Fruit fly (Drosophila melanogaster) whole organism, embryonic: ENCODE results near the gene Taf2.
A peak's percentile ranks its signal among the peaks of the same experiment; 100 is the strongest.

ENCODE experiments used
- Ada2b ChIP-seq: fragments of 200-800 bp; sonication (Bioruptor generic); IDR thresholded peaks from 2 replicates; pipeline ENCODE4 v1.3.6; 2022; ENCODE audit warnings: missing biosample characterization, missing genetic modification characterization
- Antp ChIP-seq: fragments of 200-800 bp; sonication (Bioruptor generic); optimal IDR thresholded peaks from 3 replicates; lab custom pipeline; 2016; ENCODE audit warnings: missing biosample characterization, missing genetic modification characterization
- CG10274 ChIP-seq: fragments of 200-800 bp; sonication (Bioruptor generic); optimal IDR thresholded peaks from 3 replicates; lab custom pipeline; 2017; ENCODE audit warnings: missing biosample characterization, mild to moderate bottlenecking, missing genetic modification characterization
- CG10654 ChIP-seq: fragments of 200-800 bp; sonication (Bioruptor generic); optimal IDR thresholded peaks from 2 replicates; lab custom pipeline; 2016; ENCODE audit warnings: missing biosample characterization, missing genetic modification characterization
- CG10979 ChIP-seq: fragments of 200-800 bp; sonication (Bioruptor generic); optimal IDR thresholded peaks from 2 replicates; lab custom pipeline; 2018; ENCODE audit warnings: missing biosample characterization, mild to moderate bottlenecking, missing genetic modification characterization, moderate library complexity
- CG12155 ChIP-seq: fragments of 200-800 bp; sonication (Bioruptor generic); optimal IDR thresholded peaks from 3 replicates; lab custom pipeline; 2016; ENCODE audit warnings: missing biosample characterization, missing genetic modification characterization
- CG12391 ChIP-seq: fragments of 200-800 bp; sonication (Bioruptor generic); optimal IDR thresholded peaks from 3 replicates; lab custom pipeline; 2018; ENCODE audit warnings: missing biosample characterization, mild to moderate bottlenecking, missing genetic modification characterization, moderate library complexity
- CG13287 ChIP-seq: fragments of 200-800 bp; sonication (Bioruptor generic); IDR thresholded peaks from 2 replicates; pipeline ENCODE4 v1.3.6; 2022; ENCODE audit warnings: missing biosample characterization, missing genetic modification characterization; ENCODE audit not compliant: partially characterized antibody
- CG13775 ChIP-seq: fragments of 200-800 bp; sonication (Bioruptor generic); optimal IDR thresholded peaks from 3 replicates; lab custom pipeline; 2017; ENCODE audit warnings: missing biosample characterization, mild to moderate bottlenecking, missing genetic modification characterization
- CG1602 ChIP-seq: fragments of 200-800 bp; sonication (Bioruptor generic); optimal IDR thresholded peaks from 3 replicates; lab custom pipeline; 2016; ENCODE audit warnings: missing biosample characterization, missing genetic modification characterization
- CG1647 ChIP-seq: fragments of 200-800 bp; sonication (Bioruptor generic); optimal IDR thresholded peaks from 3 replicates; lab custom pipeline; 2016; ENCODE audit warnings: missing biosample characterization, missing genetic modification characterization
- CG30020 ChIP-seq: fragments of 200-800 bp; optimal IDR thresholded peaks from 2 replicates; lab custom pipeline; 2019; ENCODE audit warnings: missing biosample characterization, mild to moderate bottlenecking, missing genetic modification characterization, moderate library complexity
- CG33557 ChIP-seq: fragments of 200-800 bp; sonication (Bioruptor generic); optimal IDR thresholded peaks from 2 replicates; lab custom pipeline; 2019; ENCODE audit warnings: missing biosample characterization, mild to moderate bottlenecking, missing genetic modification characterization, moderate library complexity
- CG34224 ChIP-seq: fragments of 200-800 bp; sonication (Bioruptor generic); IDR thresholded peaks from 3 replicates; pipeline ENCODE4 v1.3.6; 2022; ENCODE audit warnings: missing biosample characterization, missing genetic modification characterization; ENCODE audit not compliant: partially characterized antibody
- CG34376 ChIP-seq: fragments of 200-800 bp; sonication (Bioruptor generic); optimal IDR thresholded peaks from 2 replicates; lab custom pipeline; 2018; ENCODE audit warnings: missing biosample characterization, mild to moderate bottlenecking, missing genetic modification characterization
- CG3838 ChIP-seq: fragments of 200-800 bp; sonication (Bioruptor generic); optimal IDR thresholded peaks from 3 replicates; lab custom pipeline; 2016; ENCODE audit warnings: missing biosample characterization, missing genetic modification characterization
- CG3995 ChIP-seq: fragments of 200-800 bp; sonication (Bioruptor generic); optimal IDR thresholded peaks from 3 replicates; lab custom pipeline; 2016; ENCODE audit warnings: missing biosample characterization, missing genetic modification characterization
- CG7786 ChIP-seq: fragments of 200-800 bp; sonication (Bioruptor generic); optimal IDR thresholded peaks from 2 replicates; lab custom pipeline; 2016; ENCODE audit warnings: missing biosample characterization, missing genetic modification characterization
- CG9609 ChIP-seq: fragments of 200-800 bp; sonication (Bioruptor generic); optimal IDR thresholded peaks from 3 replicates; lab custom pipeline; 2016; ENCODE audit warnings: missing biosample characterization, missing genetic modification characterization
- CG9797 ChIP-seq: fragments of 200-800 bp; sonication (Bioruptor generic); optimal IDR thresholded peaks from 3 replicates; lab custom pipeline; 2018; ENCODE audit warnings: missing biosample characterization, mild to moderate bottlenecking, missing genetic modification characterization
- Chrac-16 ChIP-seq: fragments of 200-800 bp; sonication (Bioruptor generic); optimal IDR thresholded peaks from 3 replicates; lab custom pipeline; 2016; ENCODE audit warnings: missing biosample characterization, missing genetic modification characterization
- D19A ChIP-seq: fragments of 200-800 bp; optimal IDR thresholded peaks from 3 replicates; lab custom pipeline; 2019; ENCODE audit warnings: missing biosample characterization, mild to moderate bottlenecking, missing genetic modification characterization, moderate library complexity
- E2f2 ChIP-seq: fragments of 200-800 bp; sonication (Bioruptor generic); IDR thresholded peaks from 2 replicates; pipeline ENCODE4 v1.3.6; 2022; ENCODE audit warnings: missing biosample characterization, missing genetic modification characterization
- Ets97D ChIP-seq: fragments of 200-800 bp; sonication (Bioruptor generic); optimal IDR thresholded peaks from 3 replicates; lab custom pipeline; 2016; ENCODE audit warnings: missing biosample characterization, missing genetic modification characterization
- H2.0 ChIP-seq: fragments of 200-800 bp; sonication (Bioruptor generic); IDR thresholded peaks from 2 replicates; pipeline ENCODE4 v1.3.6; 2022; ENCODE audit warnings: missing biosample characterization, missing genetic modification characterization
- HmgZ ChIP-seq: fragments of 200-800 bp; sonication (Bioruptor generic); optimal IDR thresholded peaks from 2 replicates; lab custom pipeline; 2018; ENCODE audit warnings: missing biosample characterization, mild to moderate bottlenecking, missing genetic modification characterization
- Kr ChIP-seq: fragments of 200-800 bp; sonication (Bioruptor generic); optimal IDR thresholded peaks from 2 replicates; lab custom pipeline; 2017; ENCODE audit warnings: missing biosample characterization, mild to moderate bottlenecking, missing genetic modification characterization
- Lpt ChIP-seq: fragments of >200 bp; optimal IDR thresholded peaks from 2 replicates; lab custom pipeline; 2018; ENCODE audit warnings: missing biosample characterization, missing genetic modification characterization
- PHDP ChIP-seq: fragments of 200-800 bp; sonication (Bioruptor generic); optimal IDR thresholded peaks from 3 replicates; lab custom pipeline; 2018; ENCODE audit warnings: missing biosample characterization, mild to moderate bottlenecking, missing genetic modification characterization, moderate library complexity
- Sox100B ChIP-seq: fragments of 200-800 bp; sonication (Bioruptor generic); optimal IDR thresholded peaks from 3 replicates; lab custom pipeline; 2018; ENCODE audit warnings: missing biosample characterization, mild to moderate bottlenecking, missing genetic modification characterization
- TFAM ChIP-seq: fragments of 200-800 bp; sonication (Bioruptor generic); optimal IDR thresholded peaks from 2 replicates; lab custom pipeline; 2017; ENCODE audit warnings: missing biosample characterization, missing genetic modification characterization, inconsistent platforms
- YL-1 ChIP-seq: fragments of 200-800 bp; sonication (Bioruptor generic); optimal IDR thresholded peaks from 3 replicates; lab custom pipeline; 2017; ENCODE audit warnings: missing biosample characterization, mild to moderate bottlenecking, missing genetic modification characterization
- cas ChIP-seq: fragments of 200-800 bp; sonication (Bioruptor generic); IDR thresholded peaks from 2 replicates; pipeline ENCODE4 v1.3.6; 2022; ENCODE audit warnings: missing biosample characterization, missing genetic modification characterization
- crp ChIP-seq, 2 experiments: fragments of 200-800 bp; sonication (Bioruptor generic); optimal IDR thresholded peaks; 2 replicates in 1 of 2; 3 replicates in 1 of 2; lab custom pipeline; 2017; ENCODE audit warnings: missing biosample characterization in 2 of 2, missing genetic modification characterization in 2 of 2, mild to moderate bottlenecking in 1 of 2, moderate library complexity in 1 of 2
- disco-r ChIP-seq: fragments of 200-800 bp; sonication (Bioruptor generic); optimal IDR thresholded peaks from 2 replicates; lab custom pipeline; 2016; ENCODE audit warnings: missing biosample characterization, missing genetic modification characterization
- fd3F ChIP-seq: fragments of 200-800 bp; sonication (Bioruptor generic); optimal IDR thresholded peaks from 2 replicates; lab custom pipeline; 2018; ENCODE audit warnings: missing biosample characterization, mild to moderate bottlenecking, missing genetic modification characterization, moderate library complexity
- fd96Cb ChIP-seq: fragments of 200-800 bp; sonication (Bioruptor generic); optimal IDR thresholded peaks from 2 replicates; lab custom pipeline; 2018; ENCODE audit warnings: missing biosample characterization, mild to moderate bottlenecking, missing genetic modification characterization, moderate library complexity
- fu2 ChIP-seq: fragments of 200-800 bp; sonication (Bioruptor generic); optimal IDR thresholded peaks from 2 replicates; lab custom pipeline; 2016; ENCODE audit warnings: missing biosample characterization, missing genetic modification characterization
- her ChIP-seq: fragments of 200-800 bp; sonication (Bioruptor generic); optimal IDR thresholded peaks from 2 replicates; lab custom pipeline; 2016; ENCODE audit warnings: missing biosample characterization, missing genetic modification characterization
- klu ChIP-seq: fragments of 200-800 bp; sonication (Bioruptor generic); IDR thresholded peaks from 2 replicates; pipeline ENCODE4 v1.3.6; 2022; ENCODE audit warnings: missing biosample characterization, missing genetic modification characterization
- lilli ChIP-seq: fragments of 200-800 bp; sonication (Bioruptor generic); optimal IDR thresholded peaks from 3 replicates; lab custom pipeline; 2016; ENCODE audit warnings: missing biosample characterization, missing genetic modification characterization
- lmd ChIP-seq: fragments of 200-800 bp; sonication (Bioruptor generic); IDR thresholded peaks from 2 replicates; pipeline ENCODE4 v1.3.6; 2022; ENCODE audit warnings: missing biosample characterization, missing genetic modification characterization
- lov ChIP-seq, 2 experiments: fragments of 200-800 bp in 1 of 2; fragments of >200 bp in 1 of 2; sonication (Bioruptor generic) in 1 of 2; IDR thresholded peaks in 1 of 2; optimal IDR thresholded peaks in 1 of 2; 2 replicates in 1 of 2; 3 replicates in 1 of 2; pipeline versions ENCODE4 v1.3.6 to Lab custom; 2017 to 2022; ENCODE audit warnings: missing biosample characterization in 1 of 2, missing genetic modification characterization in 1 of 2
- psq ChIP-seq: fragments of 200-800 bp; sonication (Bioruptor generic); optimal IDR thresholded peaks from 2 replicates; lab custom pipeline; 2017; ENCODE audit warnings: missing biosample characterization, missing genetic modification characterization
- salm ChIP-seq: fragments of 200-800 bp; sonication (Bioruptor generic); optimal IDR thresholded peaks from 2 replicates; lab custom pipeline; 2018; ENCODE audit warnings: missing biosample characterization, mild to moderate bottlenecking, missing genetic modification characterization
- scrt ChIP-seq: fragments of 200-800 bp; sonication (Bioruptor generic); optimal IDR thresholded peaks from 2 replicates; lab custom pipeline; 2018; ENCODE audit warnings: missing biosample characterization, mild to moderate bottlenecking, missing genetic modification characterization, moderate library complexity
- stwl ChIP-seq: fragments of 200-800 bp; sonication (Bioruptor generic); optimal IDR thresholded peaks from 3 replicates; lab custom pipeline; 2018; ENCODE audit warnings: missing biosample characterization, mild to moderate bottlenecking, missing genetic modification characterization, moderate library complexity
- unpg ChIP-seq: fragments of 200-800 bp; sonication (Bioruptor generic); optimal IDR thresholded peaks from 3 replicates; lab custom pipeline; 2018; ENCODE audit warnings: missing biosample characterization, mild to moderate bottlenecking, missing genetic modification characterization, moderate library complexity
- vfl ChIP-seq: fragments of 200-800 bp; sonication (Bioruptor generic); optimal IDR thresholded peaks from 2 replicates; lab custom pipeline; 2016; ENCODE audit warnings: missing biosample characterization, missing genetic modification characterization
- vnd ChIP-seq: fragments of 200-800 bp; sonication (Bioruptor generic); IDR thresholded peaks from 3 replicates; pipeline ENCODE4 v1.3.6; 2022; ENCODE audit warnings: missing biosample characterization, missing genetic modification characterization; ENCODE audit not compliant: partially characterized antibody
- zfh2 ChIP-seq: fragments of 200-800 bp; sonication (Bioruptor generic); optimal IDR thresholded peaks from 2 replicates; lab custom pipeline; 2016; ENCODE audit warnings: missing biosample characterization, missing genetic modification characterization

Gene Taf2

DNA sequence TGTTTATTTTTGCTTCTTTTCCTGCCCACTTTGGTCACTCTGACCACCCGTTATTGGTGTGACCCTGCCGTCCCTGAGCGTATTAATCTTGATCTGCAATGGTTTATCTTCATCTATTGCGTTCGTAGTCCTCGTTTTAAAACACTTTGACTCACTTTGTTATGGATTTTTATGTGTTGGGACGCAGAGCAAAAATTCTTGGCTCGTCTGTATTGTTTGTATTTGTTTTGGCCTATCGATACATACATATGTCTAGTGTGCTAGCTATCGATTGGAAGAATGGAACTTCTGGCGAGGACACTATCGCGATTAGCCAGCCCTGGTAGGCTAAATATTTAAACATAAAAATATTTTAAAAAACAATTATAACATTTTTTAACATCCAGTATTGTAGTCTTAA lies 28.9 kb downstream of the Taf2 start, which contains the start of gene CG10809 (continued):
- TF ChIP-seq lov (optimal IDR thresholded peaks at IDR 0.05; lab: Kevin White, UChicago) (no peak), lov (GFP tag; IDR thresholded peaks at IDR 0.05; lab: Robert Waterston, UW) (no peak), fd96Cb (peak; percentile 7), vfl (GFP tag; lab: Kevin White, UChicago) (no peak), CG33557 (peak; percentile 17), CG13775 (GFP tag; lab: Kevin White, UChicago) (peak; percentile 19), fu2 (GFP tag; lab: Kevin White, UChicago) (peak; percentile 7), CG34376 (peak; percentile 18), D19A (tag; lab: Kevin White, UChicago) (no peak), her (peak; percentile 22), CG3995 (GFP tag; lab: Kevin White, UChicago) (peak; percentile 43), lilli (peak; percentile 45), Antp (peak; percentile 12), YL-1 (GFP tag; lab: Kevin White, UChicago) (peak; percentile 88), CG7786 (GFP tag; lab: Kevin White, UChicago) (peak; percentile 5), Chrac-16 (peak; percentile 21), psq (GFP tag; lab: Kevin White, UChicago) (no peak), H2.0 (GFP tag; lab: Robert Waterston, UW) (no peak), CG34224 (GFP tag; lab: Robert Waterston, UW) (peak; percentile 92), disco-r (GFP tag; lab: Kevin White, UChicago) (no peak), CG3838 (no peak), CG12391 (tag; lab: Kevin White, UChicago) (peak; percentile 67), crp (GFP tag; optimal IDR thresholded peaks at IDR 0.05; lab: Kevin White, UChicago) (peak in 1 of 2 experiments; percentile 32), TFAM (GFP tag; lab: Kevin White, UChicago) (no peak), vnd (peak; percentile 92), lmd (GFP tag; lab: Robert Waterston, UW) (peak; percentile 17; the same call in 1 of the 2 replicates), Kr (GFP tag; lab: Kevin White, UChicago) (no peak), CG13287 (GFP tag; lab: Robert Waterston, UW) (peak; percentile 95), Ets97D (GFP tag; lab: Kevin White, UChicago) (peak; percentile 55), zfh2 (GFP tag; lab: Kevin White, UChicago) (peak; percentile 44), CG1602 (GFP tag; lab: Kevin White, UChicago) (no peak), CG10654 (GFP tag; lab: Kevin White, UChicago) (peak; percentile 20), E2f2 (GFP tag; lab: Robert Waterston, UW) (peak; percentile 59), CG12155 (GFP tag; lab: Kevin White, UChicago) (peak; percentile 37), HmgZ (tag; lab: Kevin White, UChicago) (peak; percentile 40), PHDP (tag; lab: Kevin White, UChicago) (peak; percentile 25), scrt (GFP tag; lab: Kevin White, UChicago) (no peak), CG10274 (GFP tag; lab: Kevin White, UChicago) (no peak), cas (GFP tag; lab: Robert Waterston, UW) (no peak), Lpt (GFP tag; lab: Kevin White, UChicago) (no peak), klu (no peak), CG9609 (GFP tag; lab: Kevin White, UChicago) (peak; percentile 20), Ada2b (no peak), unpg (GFP tag; lab: Kevin White, UChicago) (no peak), CG10979 (tag; lab: Kevin White, UChicago) (peak; percentile 24), CG1647 (no peak), stwl (peak; percentile 87), fd3F (GFP tag; lab: Kevin White, UChicago) (no peak), CG30020 (tag; lab: Kevin White, UChicago) (peak; percentile 80), Sox100B (no peak), salm (tag; lab: Kevin White, UChicago) (no peak), CG9797 (GFP tag; lab: Kevin White, UChicago) (peak; percentile 88)
